Worm (Caenorhabditis elegans) whole organism, early embryonic: Measurements from ENCODE around the gene C08E8.4.

Experiments
- B0310.2 ChIP-seq: sonication (generic microtip); optimal IDR thresholded peaks from 2 replicates; lab custom pipeline; 2016; ENCODE audit warnings: mild to moderate bottlenecking, missing genetic modification characterization, missing compliant biosample characterization
- F13C5.2 ChIP-seq: sonication (generic microtip); optimal IDR thresholded peaks from 2 replicates; lab custom pipeline; 2017; ENCODE audit warnings: mild to moderate bottlenecking, missing genetic modification characterization, inconsistent platforms, missing compliant biosample characterization
- aly-1 ChIP-seq: sonication (generic microtip); optimal IDR thresholded peaks from 2 replicates; lab custom pipeline; 2016; ENCODE audit warnings: missing genetic modification characterization, missing compliant biosample characterization
- ama-1 ChIP-seq: fragments of 150-350 bp; optimal IDR thresholded peaks from 2 replicates; lab custom pipeline; 2014
- ceh-13 ChIP-seq: fragments of 200-800 bp; sonication (Bioruptor generic); optimal IDR thresholded peaks from 2 replicates; lab custom pipeline; 2018; ENCODE audit warnings: mild to moderate bottlenecking, missing genetic modification characterization, missing compliant biosample characterization
- flt-1 ChIP-seq: fragments of 200-800 bp; sonication (Bioruptor generic); IDR thresholded peaks from 2 replicates; pipeline ENCODE4 v1.3.6; 2022; ENCODE audit warnings: missing genetic modification characterization, missing compliant biosample characterization
- hmbx-1 ChIP-seq: sonication (generic microtip); optimal IDR thresholded peaks from 2 replicates; lab custom pipeline; 2016; ENCODE audit warnings: mild to moderate bottlenecking, missing genetic modification characterization, missing compliant biosample characterization
- hmg-4 ChIP-seq: fragments of 200-800 bp; sonication (Bioruptor generic); optimal IDR thresholded peaks from 2 replicates; lab custom pipeline; 2018; ENCODE audit warnings: mild to moderate bottlenecking, missing genetic modification characterization, missing compliant biosample characterization
- pes-1 ChIP-seq: fragments of 200-800 bp; sonication (Bioruptor generic); IDR thresholded peaks from 2 replicates; pipeline ENCODE4 v1.3.6; 2022; ENCODE audit warnings: missing genetic modification reagents, missing genetic modification characterization, missing compliant biosample characterization
- scrt-1 ChIP-seq: fragments of 200-800 bp; sonication (Bioruptor generic); IDR thresholded peaks from 2 replicates; pipeline ENCODE4 v1.3.6; 2022; ENCODE audit warnings: missing genetic modification characterization, missing compliant biosample characterization
- tbx-11 ChIP-seq: fragments of 200-800 bp; sonication (Bioruptor generic); IDR thresholded peaks from 2 replicates; pipeline ENCODE4 v1.3.6; 2022; ENCODE audit warnings: missing genetic modification characterization, missing compliant biosample characterization

- TF ChIP-seq ama-1 (lab: Kevin White, UChicago) (no peak), hmg-4 (GFP tag; lab: Kevin White, UChicago) (no peak), aly-1 (tag; lab: Kevin White, UChicago) (no peak), F13C5.2 (tag; lab: Kevin White, UChicago) (no peak), flt-1 (no peak), pes-1 (GFP tag; lab: Robert Waterston, UW) (no peak), hmbx-1 (tag; lab: Kevin White, UChicago) (no peak), tbx-11 (no peak), ceh-13 (no peak), B0310.2 (tag; lab: Kevin White, UChicago) (no peak), scrt-1 (GFP tag; lab: Robert Waterston, UW) (no peak)
These were observed 31.8 kb upstream of the C08E8.4 start, which contains the start of gene C08E8.10 for ce11 chrV:18339807-18340206.
